Worm (Caenorhabditis elegans) whole organism, late embryonic: Measurements from ENCODE around the gene tmem-135.
A peak's percentile ranks its signal among the peaks of the same experiment; 100 is the strongest.

ENCODE experiments used
- C08G9.2 ChIP-seq: sonication (generic microtip); optimal IDR thresholded peaks from 2 replicates; lab custom pipeline; 2016; ENCODE audit warnings: mild to moderate bottlenecking, missing genetic modification characterization, moderate library complexity, missing compliant biosample characterization
- K02D7.2 ChIP-seq: sonication (generic microtip); optimal IDR thresholded peaks from 2 replicates; lab custom pipeline; 2017; ENCODE audit warnings: mild to moderate bottlenecking, missing genetic modification characterization, missing compliant biosample characterization
- K09A11.1 ChIP-seq: sonication (generic microtip); optimal IDR thresholded peaks from 2 replicates; lab custom pipeline; 2017; ENCODE audit warnings: antibody characterized with exemption, mild to moderate bottlenecking, missing genetic modification characterization, missing compliant biosample characterization; ENCODE audit not compliant: insufficient read depth
- ceh-14 ChIP-seq: sonication (generic microtip); optimal IDR thresholded peaks from 2 replicates; lab custom pipeline; 2016; ENCODE audit warnings: missing genotype, missing genetic modification characterization, missing compliant biosample characterization
- ceh-18 ChIP-seq: sonication (generic microtip); optimal IDR thresholded peaks from 2 replicates; lab custom pipeline; 2016; ENCODE audit warnings: missing genetic modification characterization, missing compliant biosample characterization
- ceh-19 ChIP-seq: fragments of 200-800 bp; sonication (Bioruptor generic); optimal IDR thresholded peaks from 2 replicates; lab custom pipeline; 2018; ENCODE audit warnings: mild to moderate bottlenecking, missing genetic modification characterization, missing compliant biosample characterization
- ceh-24 ChIP-seq: sonication (generic microtip); optimal IDR thresholded peaks from 2 replicates; lab custom pipeline; 2016; ENCODE audit warnings: mild to moderate bottlenecking, missing genetic modification characterization, missing compliant biosample characterization
- ceh-31 ChIP-seq: sonication (generic microtip); optimal IDR thresholded peaks from 2 replicates; lab custom pipeline; 2016; ENCODE audit warnings: missing genetic modification characterization, missing compliant biosample characterization
- ceh-34 ChIP-seq: sonication (generic microtip); optimal IDR thresholded peaks from 2 replicates; lab custom pipeline; 2016; ENCODE audit warnings: mild to moderate bottlenecking, missing genetic modification characterization, missing compliant biosample characterization
- elt-2 ChIP-seq: sonication (generic microtip); optimal IDR thresholded peaks from 2 replicates; lab custom pipeline; 2016; ENCODE audit warnings: missing genetic modification reagents, missing genetic modification characterization, missing compliant biosample characterization
- eyg-1 ChIP-seq: sonication (generic microtip); optimal IDR thresholded peaks from 2 replicates; lab custom pipeline; 2016; ENCODE audit warnings: missing genotype, missing genetic modification characterization, missing compliant biosample characterization
- fkh-10 ChIP-seq: fragments of 150-350 bp; optimal IDR thresholded peaks from 2 replicates; lab custom pipeline; 2014; ENCODE audit warnings: missing biosample characterization, missing genetic modification reagents, missing genetic modification characterization
- gmeb-2 ChIP-seq: sonication (generic microtip); optimal IDR thresholded peaks from 2 replicates; lab custom pipeline; 2016; ENCODE audit warnings: missing genetic modification characterization, inconsistent platforms, missing compliant biosample characterization
- hlh-15 ChIP-seq: sonication (generic microtip); optimal IDR thresholded peaks from 2 replicates; lab custom pipeline; 2016; ENCODE audit warnings: missing genetic modification characterization, missing compliant biosample characterization
- hlh-30 ChIP-seq: sonication (generic microtip); optimal IDR thresholded peaks from 2 replicates; lab custom pipeline; 2017; ENCODE audit warnings: antibody characterized with exemption, missing genetic modification characterization, missing compliant biosample characterization; ENCODE audit not compliant: insufficient read depth
- nfya-1 ChIP-seq: sonication (generic microtip); optimal IDR thresholded peaks from 2 replicates; lab custom pipeline; 2017; ENCODE audit warnings: missing genetic modification characterization, mild to moderate bottlenecking, missing compliant biosample characterization, antibody characterized with exemption, moderate library complexity
- nhr-11 ChIP-seq: fragments of 150-350 bp; optimal IDR thresholded peaks from 2 replicates; lab custom pipeline; 2014; ENCODE audit warnings: missing biosample characterization, missing genetic modification characterization
- nhr-232 ChIP-seq: sonication (generic microtip); optimal IDR thresholded peaks from 2 replicates; lab custom pipeline; 2016; ENCODE audit warnings: missing genetic modification characterization, missing compliant biosample characterization
- pag-3 ChIP-seq: sonication (generic microtip); optimal IDR thresholded peaks from 2 replicates; lab custom pipeline; 2016; ENCODE audit warnings: missing compliant biosample characterization, missing genetic modification characterization, borderline replicate concordance
- pat-9 ChIP-seq: fragments of 200-800 bp; sonication (Bioruptor generic); optimal IDR thresholded peaks from 2 replicates; lab custom pipeline; 2018; ENCODE audit warnings: mild to moderate bottlenecking, missing genetic modification characterization, moderate library complexity, missing compliant biosample characterization
- pax-1 ChIP-seq: fragments of 150-350 bp; optimal IDR thresholded peaks from 2 replicates; lab custom pipeline; 2014; ENCODE audit warnings: missing biosample characterization, missing genetic modification characterization
- pha-2 ChIP-seq: sonication (generic microtip); optimal IDR thresholded peaks from 2 replicates; lab custom pipeline; 2017; ENCODE audit warnings: mild to moderate bottlenecking, missing genetic modification characterization, missing compliant biosample characterization
- pqm-1 ChIP-seq: sonication (generic microtip); optimal IDR thresholded peaks from 2 replicates; lab custom pipeline; 2016; ENCODE audit warnings: missing genetic modification characterization, missing compliant biosample characterization
- pros-1 ChIP-seq: fragments of 150-350 bp; optimal IDR thresholded peaks from 2 replicates; lab custom pipeline; 2014; ENCODE audit warnings: missing biosample characterization, missing genetic modification reagents, missing genetic modification characterization
- ref-2 ChIP-seq: sonication (generic microtip); optimal IDR thresholded peaks from 2 replicates; lab custom pipeline; 2016; ENCODE audit warnings: missing genetic modification characterization, missing compliant biosample characterization
- syd-9 ChIP-seq: sonication (generic microtip); optimal IDR thresholded peaks from 2 replicates; lab custom pipeline; 2016; ENCODE audit warnings: mild to moderate bottlenecking, missing genetic modification characterization, moderate library complexity, missing compliant biosample characterization
- tbx-2 ChIP-seq: sonication (generic microtip); optimal IDR thresholded peaks from 2 replicates; lab custom pipeline; 2016; ENCODE audit warnings: missing genetic modification characterization, missing compliant biosample characterization
- ttx-3 ChIP-seq: sonication (generic microtip); optimal IDR thresholded peaks from 2 replicates; lab custom pipeline; 2016; ENCODE audit warnings: missing genetic modification reagents, missing genetic modification characterization, missing compliant biosample characterization
- unc-3 ChIP-seq, 2 experiments: fragments of 200-800 bp in 1 of 2; sonication (Bioruptor generic) in 1 of 2; sonication (generic microtip) in 1 of 2; conservative IDR thresholded peaks in 1 of 2; optimal IDR thresholded peaks in 1 of 2; 2 replicates each; pipeline versions ENCODE4 v1.3.6 to Lab custom; 2016 to 2022; ENCODE audit warnings: missing compliant biosample characterization in 2 of 2, missing genetic modification characterization in 2 of 2, missing genetic modification reagents in 1 of 2
- unc-42 ChIP-seq: sonication (generic microtip); optimal IDR thresholded peaks from 2 replicates; lab custom pipeline; 2016; ENCODE audit warnings: missing genotype, missing genetic modification characterization, missing compliant biosample characterization
- unc-55 ChIP-seq: sonication (generic microtip); optimal IDR thresholded peaks from 2 replicates; lab custom pipeline; 2017; ENCODE audit warnings: missing biosample characterization, missing genetic modification reagents, missing genetic modification characterization
- zip-5 ChIP-seq: sonication (generic microtip); optimal IDR thresholded peaks from 2 replicates; lab custom pipeline; 2016; ENCODE audit warnings: missing genetic modification characterization, missing compliant biosample characterization

Gene tmem-135

ce11 chrX:4658303-4658702 lies 15.2 kb upstream of the tmem-135 start:
- no peak for TF ChIP-seq unc-3 (GFP tag; conservative IDR thresholded peaks at IDR 0.05; lab: Robert Waterston, UW)
- TF ChIP-seq unc-3 (tag; optimal IDR thresholded peaks at IDR 0.05; lab: Kevin White, UChicago): no peak
- TF ChIP-seq zip-5: no peak
- TF ChIP-seq fkh-10: no peak
- no peak for TF ChIP-seq nhr-11 (tag; lab: Kevin White, UChicago)
- TF ChIP-seq gmeb-2 (tag; lab: Kevin White, UChicago): no peak
- TF ChIP-seq ceh-31 (tag; lab: Kevin White, UChicago): no peak
- no peak for TF ChIP-seq hlh-15 (tag; lab: Kevin White, UChicago)
- TF ChIP-seq ceh-24 (tag; lab: Kevin White, UChicago): no peak
- no peak for TF ChIP-seq pat-9
- TF ChIP-seq ceh-18 (tag; lab: Kevin White, UChicago): no peak
- no peak for TF ChIP-seq nhr-232
- TF ChIP-seq pag-3 (tag; lab: Kevin White, UChicago): no peak
- TF ChIP-seq tbx-2 (tag; lab: Kevin White, UChicago): no peak
- TF ChIP-seq pros-1 (tag; lab: Kevin White, UChicago): no peak
- TF ChIP-seq ceh-19 (GFP tag; lab: Kevin White, UChicago): no peak
- TF ChIP-seq, all 69 proteins: peak for 0

- no peak for TF ChIP-seq pax-1 (tag; lab: Kevin White, UChicago)
- no peak for TF ChIP-seq ceh-31 (tag; lab: Kevin White, UChicago)
- no peak for TF ChIP-seq pqm-1
- TF ChIP-seq ceh-24 (tag; lab: Kevin White, UChicago): no peak
- no peak for TF ChIP-seq fkh-10
- TF ChIP-seq ceh-14 (tag; lab: Kevin White, UChicago): no peak
Observed at ce11 chrX:4658706-4659105, 14.8 kb upstream of the tmem-135 start.

- TF ChIP-seq K02D7.2: no peak
- TF ChIP-seq syd-9 (tag; lab: Kevin White, UChicago): no peak
- no peak for TF ChIP-seq pat-9
- no peak for TF ChIP-seq unc-55 (GFP tag; lab: Kevin White, UChicago)
Observed at ce11 chrX:4660268-4660880, 13.1 kb upstream of the tmem-135 start, which contains the start of gene nhr-45. TSS of gene nhr-45 (minus strand) at chrX:4660318.

- TF ChIP-seq ceh-31 (tag; lab: Kevin White, UChicago): peak; percentile 38
- TF ChIP-seq ceh-34: peak; percentile 12
- no peak for TF ChIP-seq ceh-19 (GFP tag; lab: Kevin White, UChicago)
- TF ChIP-seq pha-2 (tag; lab: Kevin White, UChicago): peak; percentile 8
- peak; percentile 41 for TF ChIP-seq elt-2 (tag; lab: Kevin White, UChicago)
- TF ChIP-seq gmeb-2 (tag; lab: Kevin White, UChicago): no peak
- TF ChIP-seq ceh-18 (tag; lab: Kevin White, UChicago): peak; percentile 44
- peak; percentile 21 for TF ChIP-seq pros-1 (tag; lab: Kevin White, UChicago)
- no peak for TF ChIP-seq K09A11.1 (tag; lab: Kevin White, UChicago)
- peak; percentile 19 for TF ChIP-seq ref-2 (tag; lab: Kevin White, UChicago)
- TF ChIP-seq unc-42: no peak
- no peak for TF ChIP-seq nhr-232
- TF ChIP-seq ttx-3: no peak
- no peak for TF ChIP-seq hlh-30 (tag; lab: Kevin White, UChicago)
- TF ChIP-seq C08G9.2 (tag; lab: Kevin White, UChicago): no peak
- peak; percentile 21 for TF ChIP-seq nfya-1 (tag; lab: Kevin White, UChicago)
- TF ChIP-seq eyg-1 (tag; lab: Kevin White, UChicago): no peak
Observed at ce11 chrX:4662293-4662825, 11.1 kb upstream of the tmem-135 start.
